Worm (Caenorhabditis elegans) whole organism, L3 larva: ENCODE data around the gene ZK930.7.
A peak's percentile ranks its signal among the peaks of the same experiment; 100 is the strongest.

Experiments
- R02D3.7 ChIP-seq: fragments of 150-350 bp; optimal IDR thresholded peaks from 2 replicates; lab custom pipeline; 2014; ENCODE audit warnings: missing biosample characterization, missing genetic modification characterization
- ceh-16 ChIP-seq: sonication (generic microtip); optimal IDR thresholded peaks from 2 replicates; lab custom pipeline; 2017; ENCODE audit warnings: missing biosample characterization, missing genetic modification characterization
- fkh-10 ChIP-seq: sonication (generic microtip); optimal IDR thresholded peaks from 2 replicates; lab custom pipeline; 2017; ENCODE audit warnings: missing biosample characterization, missing genetic modification reagents, missing genetic modification characterization
- fos-1 ChIP-seq: fragments of 150-350 bp; optimal IDR thresholded peaks from 2 replicates; lab custom pipeline; 2014; ENCODE audit warnings: missing biosample characterization, missing genetic modification characterization
- lin-15B ChIP-seq: fragments of 150-350 bp; optimal IDR thresholded peaks from 2 replicates; lab custom pipeline; 2014; ENCODE audit warnings: missing biosample characterization, missing genetic modification characterization
- mdl-1 ChIP-seq: fragments of 150-350 bp; optimal IDR thresholded peaks from 2 replicates; lab custom pipeline; 2014; ENCODE audit warnings: missing biosample characterization, missing genetic modification characterization
- nfya-1 ChIP-seq: sonication (generic microtip); optimal IDR thresholded peaks from 2 replicates; lab custom pipeline; 2017; ENCODE audit warnings: missing genetic modification characterization, mild to moderate bottlenecking, missing compliant biosample characterization, antibody characterized with exemption, moderate library complexity; ENCODE audit not compliant: insufficient read depth
- nhr-76 ChIP-seq: fragments of 150-350 bp; sonication (generic microtip); optimal IDR thresholded peaks from 5 replicates; lab custom pipeline; 2014; ENCODE audit warnings: missing biosample characterization, missing genetic modification characterization
- nhr-77 ChIP-seq: fragments of 150-350 bp; optimal IDR thresholded peaks from 2 replicates; lab custom pipeline; 2014; ENCODE audit warnings: missing biosample characterization, missing genetic modification characterization
- pha-4 ChIP-seq: fragments of 150-350 bp; optimal IDR thresholded peaks from 2 replicates; lab custom pipeline; 2014; ENCODE audit warnings: missing biosample characterization, missing genetic modification reagents, missing genetic modification characterization
- unc-62 ChIP-seq: fragments of 150-350 bp; sonication (generic microtip); optimal IDR thresholded peaks from 4 replicates; lab custom pipeline; 2014; ENCODE audit warnings: missing biosample characterization, missing genetic modification reagents, missing genetic modification characterization
- ztf-11 ChIP-seq: fragments of 150-350 bp; optimal IDR thresholded peaks from 2 replicates; lab custom pipeline; 2014; ENCODE audit warnings: missing biosample characterization, missing genetic modification characterization
- ztf-4 ChIP-seq: fragments of 150-350 bp; optimal IDR thresholded peaks from 2 replicates; lab custom pipeline; 2014; ENCODE audit warnings: missing biosample characterization, missing genetic modification characterization

ce11 chrII:11962083-11962482, 47.7 kb downstream of the ZK930.7 start, which contains the start of the genes W03C9.1 and W03C9.2:
- TF ChIP-seq R02D3.7 (tag; lab: Kevin White, UChicago) (no peak), ztf-4 (tag; lab: Kevin White, UChicago) (no peak), ztf-11 (tag; lab: Kevin White, UChicago) (no peak), fkh-10 (GFP tag; lab: Kevin White, UChicago) (no peak), pha-4 (tag; lab: Kevin White, UChicago) (no peak), mdl-1 (tag; lab: Kevin White, UChicago) (no peak), nfya-1 (tag; lab: Kevin White, UChicago) (no peak), lin-15B (peak; percentile 11), ceh-16 (tag; lab: Kevin White, UChicago) (no peak), nhr-77 (tag; lab: Kevin White, UChicago) (no peak), unc-62 (GFP tag; lab: Kevin White, UChicago) (no peak), nhr-76 (no peak), fos-1 (tag; lab: Kevin White, UChicago) (no peak)
